4 fruit fly cellular contexts compared by ENCODE assay signal in genomic region chr3L:11346980-11347379, dm6.
TF ChIP-seq lines count a peak whose summit lies in the region.

No protein-coding gene starts in this region.

- TF ChIP-seq CTCF in whole organism, embryonic (GFP tag; optimal IDR thresholded peaks at IDR 0.05; lab: Kevin White, UChicago) = no peak

TF ChIP-seq in whole organism, adult, 20 proteins besides CTCF, POLR2A, EP300 and RAD21:
- TF ChIP-seq CG14711 (tag; optimal IDR thresholded peaks at IDR 0.05; lab: Kevin White, UChicago) (no peak), CG7045 (GFP tag; optimal IDR thresholded peaks at IDR 0.05; lab: Kevin White, UChicago) (peak; percentile 10)
TF ChIP-seq in whole organism, adult: peak in this region for 1.

TF ChIP-seq in whole organism, embryonic, 481 proteins besides CTCF, POLR2A, EP300 and RAD21 (continues in another document):
- TF ChIP-seq CG7745 (tag; optimal IDR thresholded peaks at IDR 0.05; lab: Kevin White, UChicago) (no peak), klu (GFP tag; IDR thresholded peaks at IDR 0.05; lab: Robert Waterston, UW) (peak; percentile 27; the same call in 1 of the 2 replicates), CG30020 (tag; optimal IDR thresholded peaks at IDR 0.05; lab: Kevin White, UChicago) (no peak), CG17568 (GFP tag; optimal IDR thresholded peaks at IDR 0.05; lab: Kevin White, UChicago) (no peak), CG7963 (GFP tag; IDR thresholded peaks at IDR 0.05; lab: Robert Waterston, UW; ENCODE audit: partially characterized antibody) (no peak), CG4328 (GFP tag; optimal IDR thresholded peaks at IDR 0.05; lab: Kevin White, UChicago) (no peak), CG2199 (GFP tag; IDR thresholded peaks at IDR 0.05; lab: Robert Waterston, UW) (no peak), al (GFP tag; IDR thresholded peaks at IDR 0.05; lab: Robert Waterston, UW) (peak; percentile 47; the same call in 1 of the 2 replicates), CG15514 (GFP tag; optimal IDR thresholded peaks at IDR 0.05; lab: Kevin White, UChicago) (no peak), dmrt99B (tag; optimal IDR thresholded peaks at IDR 0.05; lab: Kevin White, UChicago) (no peak), nau (GFP tag; optimal IDR thresholded peaks at IDR 0.05; lab: Kevin White, UChicago) (no peak), Dip2 (GFP tag; IDR thresholded peaks at IDR 0.05; lab: Robert Waterston, UW) (no peak), CG6813 (GFP tag; optimal IDR thresholded peaks at IDR 0.05; lab: Kevin White, UChicago) (no peak), D (optimal IDR thresholded peaks at IDR 0.05; lab: Kevin White, UChicago) (no peak), D (GFP tag; optimal IDR thresholded peaks at IDR 0.05; lab: Kevin White, UChicago) (no peak), amos (GFP tag; IDR thresholded peaks at IDR 0.05; lab: Robert Waterston, UW; ENCODE audit: partially characterized antibody) (no peak), vvl (GFP tag; IDR thresholded peaks at IDR 0.05; lab: Robert Waterston, UW) (no peak), CG10321 (GFP tag; IDR thresholded peaks at IDR 0.05; lab: Robert Waterston, UW) (no peak), CG9215 (GFP tag; IDR thresholded peaks at IDR 0.05; lab: Robert Waterston, UW) (0 out of 2 replicates have a peak, but pooled peaks have one; percentile 21), CG34422 (GFP tag; IDR thresholded peaks at IDR 0.05; lab: Robert Waterston, UW) (no peak), unc-4 (GFP tag; IDR thresholded peaks at IDR 0.05; lab: Robert Waterston, UW; ENCODE audit: partially characterized antibody) (no peak), Dbx (GFP tag; IDR thresholded peaks at IDR 0.05; lab: Robert Waterston, UW) (0 out of 3 replicates have a peak, but pooled peaks have one; percentile 39), sima (GFP tag; optimal IDR thresholded peaks at IDR 0.05; lab: Kevin White, UChicago) (no peak), Nf-YB (GFP tag; optimal IDR thresholded peaks at IDR 0.05; lab: Kevin White, UChicago) (no peak), zfh1 (GFP tag; IDR thresholded peaks at IDR 0.05; lab: Robert Waterston, UW) (0 out of 3 replicates have a peak, but pooled peaks have one; percentile 20), D19B (GFP tag; optimal IDR thresholded peaks at IDR 0.05; lab: Kevin White, UChicago) (peak; percentile 7), H2.0 (GFP tag; IDR thresholded peaks at IDR 0.05; lab: Robert Waterston, UW) (no peak), Mes4 (GFP tag; optimal IDR thresholded peaks at IDR 0.05; lab: Kevin White, UChicago) (no peak), fd102C (GFP tag; optimal IDR thresholded peaks at IDR 0.05; lab: Kevin White, UChicago) (no peak)

TF ChIP-seq in whole organism, prepupa, 60 proteins besides CTCF, POLR2A, EP300 and RAD21 (continues in another document):
- TF ChIP-seq Sox102F (GFP tag; optimal IDR thresholded peaks at IDR 0.05; lab: Kevin White, UChicago) (no peak), Gug (GFP tag; IDR thresholded peaks at IDR 0.05; lab: Robert Waterston, UW) (no peak; the same call in 1 of the 2 replicates), Hr39 (GFP tag; optimal IDR thresholded peaks at IDR 0.05; lab: Kevin White, UChicago) (no peak), CG15336 (GFP tag; IDR thresholded peaks at IDR 0.05; lab: Robert Waterston, UW) (peak; percentile 67), CG3032 (tag; optimal IDR thresholded peaks at IDR 0.05; lab: Kevin White, UChicago) (no peak), dsx (GFP tag; optimal IDR thresholded peaks at IDR 0.05; lab: Kevin White, UChicago; ENCODE audit: poor library complexity, severe bottlenecking) (no peak), CG4318 (GFP tag; optimal IDR thresholded peaks at IDR 0.05; lab: Kevin White, UChicago) (peak; percentile 5), vri (GFP tag; optimal IDR thresholded peaks at IDR 0.05; lab: Kevin White, UChicago) (no peak), Smox (GFP tag; optimal IDR thresholded peaks at IDR 0.05; lab: Kevin White, UChicago) (no peak), acj6 (GFP tag; optimal IDR thresholded peaks at IDR 0.05; lab: Kevin White, UChicago) (no peak), Ets21C (GFP tag; optimal IDR thresholded peaks at IDR 0.05; lab: Kevin White, UChicago) (no peak), CG11294 (GFP tag; IDR thresholded peaks at IDR 0.05; lab: Robert Waterston, UW) (peak; percentile 48; the same call in 1 of the 2 replicates), Eip75B (GFP tag; optimal IDR thresholded peaks at IDR 0.05; lab: Kevin White, UChicago) (no peak), fd85E (GFP tag; optimal IDR thresholded peaks at IDR 0.05; lab: Kevin White, UChicago) (no peak), lz (GFP tag; optimal IDR thresholded peaks at IDR 0.05; lab: Kevin White, UChicago) (no peak), CG11902 (GFP tag; optimal IDR thresholded peaks at IDR 0.05; lab: Kevin White, UChicago) (no peak), CG7368 (GFP tag; optimal IDR thresholded peaks at IDR 0.05; lab: Kevin White, UChicago) (no peak), salr (GFP tag; optimal IDR thresholded peaks at IDR 0.05; lab: Kevin White, UChicago) (peak in 1 of 2 experiments; percentile 16), CG8119 (GFP tag; IDR thresholded peaks at IDR 0.05; lab: Robert Waterston, UW) (peak; percentile 51), fd59A (GFP tag; optimal IDR thresholded peaks at IDR 0.05; lab: Kevin White, UChicago) (no peak), CG6163 (GFP tag; IDR thresholded peaks at IDR 0.05; lab: Robert Waterston, UW) (0 out of 3 replicates have a peak, but pooled peaks have one; percentile 16), dac (GFP tag; optimal IDR thresholded peaks at IDR 0.05; lab: Kevin White, UChicago) (no peak), eg (GFP tag; IDR thresholded peaks at IDR 0.05; lab: Robert Waterston, UW) (peak; percentile 39; the same call in 1 of the 3 replicates), svp (GFP tag; lab: Kevin White, UChicago) (no peak), CG6808 (GFP tag; optimal IDR thresholded peaks at IDR 0.05; lab: Kevin White, UChicago) (no peak), Eip78C (GFP tag; lab: Kevin White, UChicago) (peak; percentile 59), CG3919 (GFP tag; optimal IDR thresholded peaks at IDR 0.05; lab: Kevin White, UChicago) (no peak), CG6792 (GFP tag; optimal IDR thresholded peaks at IDR 0.05; lab: Kevin White, UChicago) (no peak), Sox15 (GFP tag; optimal IDR thresholded peaks at IDR 0.05; lab: Kevin White, UChicago) (no peak), achi (GFP tag; optimal IDR thresholded peaks at IDR 0.05; lab: Kevin White, UChicago) (no peak), Sox14 (GFP tag; optimal IDR thresholded peaks at IDR 0.05; lab: Kevin White, UChicago) (no peak), pdm3 (GFP tag; optimal IDR thresholded peaks at IDR 0.05; lab: Kevin White, UChicago) (peak; percentile 13)

TF ChIP-seq in whole organism, pupa, 21 proteins besides CTCF, POLR2A, EP300 and RAD21:
- peak; percentile 9 for TF ChIP-seq CG14655 (GFP tag; optimal IDR thresholded peaks at IDR 0.05; lab: Kevin White, UChicago)
- TF ChIP-seq Pif1A (GFP tag; optimal IDR thresholded peaks at IDR 0.05; lab: Kevin White, UChicago) = no peak
- no peak for TF ChIP-seq Pif1B (GFP tag; optimal IDR thresholded peaks at IDR 0.05; lab: Kevin White, UChicago)
- TF ChIP-seq fd96Ca (GFP tag; IDR thresholded peaks at IDR 0.05; lab: Robert Waterston, UW) = no peak
- 0 out of 2 replicates have a peak, but pooled peaks have one; percentile 21 for TF ChIP-seq Ets98B (GFP tag; IDR thresholded peaks at IDR 0.05; lab: Robert Waterston, UW)
- peak; percentile 9 for TF ChIP-seq CG8301 (tag; optimal IDR thresholded peaks at IDR 0.05; lab: Kevin White, UChicago)
- TF ChIP-seq CG8159 (tag; optimal IDR thresholded peaks at IDR 0.05; lab: Kevin White, UChicago) = no peak
- TF ChIP-seq CG9948 (tag; optimal IDR thresholded peaks at IDR 0.05; lab: Kevin White, UChicago) = no peak
- no peak for TF ChIP-seq CG12605 (GFP tag; IDR thresholded peaks at IDR 0.05; lab: Robert Waterston, UW)
- no peak for TF ChIP-seq CG34367 (tag; optimal IDR thresholded peaks at IDR 0.05; lab: Kevin White, UChicago)
- TF ChIP-seq EcR (GFP tag; optimal IDR thresholded peaks at IDR 0.05; lab: Kevin White, UChicago) = no peak
- no peak for TF ChIP-seq gl (tag; optimal IDR thresholded peaks at IDR 0.05; lab: Kevin White, UChicago)
- no peak for TF ChIP-seq CG17806 (tag; optimal IDR thresholded peaks at IDR 0.05; lab: Kevin White, UChicago)
- no peak for TF ChIP-seq CG4496 (GFP tag; IDR thresholded peaks at IDR 0.05; lab: Robert Waterston, UW)
- TF ChIP-seq CG15710 (tag; optimal IDR thresholded peaks at IDR 0.05; lab: Kevin White, UChicago) = no peak
- TF ChIP-seq CG13204 (GFP tag; optimal IDR thresholded peaks at IDR 0.05; lab: Kevin White, UChicago) = no peak
- no peak for TF ChIP-seq Snoo (tag; optimal IDR thresholded peaks at IDR 0.05; lab: Kevin White, UChicago)
- no peak for TF ChIP-seq D1 (tag; optimal IDR thresholded peaks at IDR 0.05; lab: Kevin White, UChicago)
